Worm (Caenorhabditis elegans): ENCODE results near the gene ttm-1.
A peak's percentile ranks its signal among the peaks of the same experiment; 100 is the strongest.

The ttm-1 gene

ce11 chrIII:12966895-12967294 is at the start of gene ttm-1:
ttm-1 (minus strand) TSS chrIII:12966995.
- no peak for TF ChIP-seq mml-1 (tag; optimal IDR thresholded peaks at IDR 0.05)
- TF ChIP-seq ceh-82 (tag; optimal IDR thresholded peaks at IDR 0.05) = no peak
- no peak for TF ChIP-seq nhr-67 (tag; optimal IDR thresholded peaks at IDR 0.05)
- TF ChIP-seq lin-15B (tag; optimal IDR thresholded peaks at IDR 0.05) = no peak
- no peak for TF ChIP-seq unc-62 (GFP tag; optimal IDR thresholded peaks at IDR 0.05)
- TF ChIP-seq nhr-76 (tag; optimal IDR thresholded peaks at IDR 0.05) = no peak
- no peak for TF ChIP-seq ceh-16 (tag; optimal IDR thresholded peaks at IDR 0.05)
- TF ChIP-seq nhr-43 (tag; optimal IDR thresholded peaks at IDR 0.05; ENCODE audit: poor library complexity, severe bottlenecking) = no peak
- no peak for TF ChIP-seq eor-1 (tag; optimal IDR thresholded peaks at IDR 0.05)
- TF ChIP-seq unc-39 (tag; optimal IDR thresholded peaks at IDR 0.05) = no peak
- TF ChIP-seq jun-1 (tag; optimal IDR thresholded peaks at IDR 0.05) = no peak
- no peak for TF ChIP-seq elt-1 (tag; optimal IDR thresholded peaks at IDR 0.05)
- TF ChIP-seq fos-1 (tag; optimal IDR thresholded peaks at IDR 0.05) = no peak
- TF ChIP-seq nhr-23 (tag; optimal IDR thresholded peaks at IDR 0.05) = no peak
- TF ChIP-seq snpc-4 (tag; optimal IDR thresholded peaks at IDR 0.05) = no peak
- no peak for TF ChIP-seq R02D3.7 (tag; optimal IDR thresholded peaks at IDR 0.05)
- no peak for TF ChIP-seq nfya-1 (tag; optimal IDR thresholded peaks at IDR 0.05; ENCODE audit: insufficient read depth)
- no peak for TF ChIP-seq zag-1 (tag; optimal IDR thresholded peaks at IDR 0.05)
- no peak for TF ChIP-seq egl-27 (tag; optimal IDR thresholded peaks at IDR 0.05)

DNA sequence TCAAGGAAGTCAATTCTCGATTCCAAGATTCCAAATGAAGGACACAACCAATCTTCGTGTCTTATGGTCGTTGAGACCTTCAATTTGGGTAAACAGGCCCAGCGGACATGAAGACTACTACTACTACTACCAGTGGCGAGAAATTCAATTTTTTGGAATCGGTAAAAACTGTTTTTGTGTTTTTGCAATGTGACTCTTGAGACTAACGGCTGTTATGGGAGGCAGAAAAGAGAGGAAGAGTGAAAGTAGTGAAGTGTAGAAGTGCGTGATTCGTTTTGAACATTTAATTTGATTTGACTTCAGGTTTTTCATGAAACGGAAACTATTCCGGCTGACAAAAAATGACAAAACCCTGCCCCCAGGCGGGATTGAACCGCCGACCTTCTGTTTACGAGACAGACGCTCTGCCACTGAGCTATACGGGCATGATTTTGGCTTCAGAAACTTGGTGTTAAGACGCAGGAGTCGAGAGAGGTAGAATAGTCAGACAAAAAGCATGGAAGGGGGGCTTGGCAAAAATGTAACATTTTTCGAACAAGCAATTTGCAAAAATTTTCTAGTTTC is 49.0 kb upstream of the ttm-1 start:
- TF ChIP-seq fos-1 (tag; optimal IDR thresholded peaks at IDR 0.05) = no peak
- no peak for TF ChIP-seq R02D3.7 (tag; optimal IDR thresholded peaks at IDR 0.05)
- TF ChIP-seq zag-1 (tag; optimal IDR thresholded peaks at IDR 0.05) = no peak
- no peak for TF ChIP-seq nhr-76 (tag; optimal IDR thresholded peaks at IDR 0.05)
- TF ChIP-seq nhr-25 (tag; optimal IDR thresholded peaks at IDR 0.05) = peak; percentile 43
- peak; percentile 15 for TF ChIP-seq nhr-43 (tag; optimal IDR thresholded peaks at IDR 0.05; ENCODE audit: poor library complexity, severe bottlenecking)
- no peak for TF ChIP-seq ceh-9 (tag; optimal IDR thresholded peaks at IDR 0.05)
- no peak for TF ChIP-seq nhr-67 (tag; optimal IDR thresholded peaks at IDR 0.05)
- TF ChIP-seq egl-27 (tag; optimal IDR thresholded peaks at IDR 0.05) = no peak
- no peak for TF ChIP-seq pha-4 (tag; optimal IDR thresholded peaks at IDR 0.05)
- no peak for TF ChIP-seq mml-1 (tag; optimal IDR thresholded peaks at IDR 0.05)
- TF ChIP-seq jun-1 (tag; optimal IDR thresholded peaks at IDR 0.05) = peak; percentile 45
- TF ChIP-seq lsy-12 (tag; optimal IDR thresholded peaks at IDR 0.05) = peak; percentile 53
- no peak for TF ChIP-seq daf-12 (tag; optimal IDR thresholded peaks at IDR 0.05)
- TF ChIP-seq unc-62 (GFP tag; optimal IDR thresholded peaks at IDR 0.05) = no peak
- TF ChIP-seq aly-2 (tag; optimal IDR thresholded peaks at IDR 0.05) = no peak
- no peak for TF ChIP-seq tbx-2 (tag; optimal IDR thresholded peaks at IDR 0.05)
- TF ChIP-seq ceh-28 (tag; optimal IDR thresholded peaks at IDR 0.05) = no peak
- peak; percentile 66 for TF ChIP-seq nfya-1 (tag; optimal IDR thresholded peaks at IDR 0.05; ENCODE audit: insufficient read depth)
- TF ChIP-seq mdl-1 (tag; optimal IDR thresholded peaks at IDR 0.05) = no peak
- TF ChIP-seq egl-5 (tag; optimal IDR thresholded peaks at IDR 0.05) = no peak
- TF ChIP-seq ZK546.5 (tag; optimal IDR thresholded peaks at IDR 0.05) = no peak
- TF ChIP-seq elt-2 (tag; optimal IDR thresholded peaks at IDR 0.05) = peak; percentile 31
- TF ChIP-seq nhr-237 (tag; optimal IDR thresholded peaks at IDR 0.05) = no peak
- no peak for TF ChIP-seq sea-2 (GFP tag; optimal IDR thresholded peaks at IDR 0.05)
- no peak for TF ChIP-seq ceh-82 (tag; optimal IDR thresholded peaks at IDR 0.05)
- TF ChIP-seq skn-1 (tag; optimal IDR thresholded peaks at IDR 0.05) = peak; percentile 51
- peak; percentile 73 for TF ChIP-seq hmg-11 (tag; optimal IDR thresholded peaks at IDR 0.05)
- no peak for TF ChIP-seq elt-1 (tag; optimal IDR thresholded peaks at IDR 0.05)
- TF ChIP-seq ama-1 (optimal IDR thresholded peaks at IDR 0.05) = no peak
- no peak for TF ChIP-seq elt-3 (tag; optimal IDR thresholded peaks at IDR 0.05)
- no peak for TF ChIP-seq nhr-77 (tag; optimal IDR thresholded peaks at IDR 0.05)
- no peak for TF ChIP-seq snpc-4 (tag; optimal IDR thresholded peaks at IDR 0.05)
- peak; percentile 7 for TF ChIP-seq lin-15B (tag; optimal IDR thresholded peaks at IDR 0.05)
- no peak for TF ChIP-seq unc-39 (tag; optimal IDR thresholded peaks at IDR 0.05)
- no peak for TF ChIP-seq ztf-11 (tag; optimal IDR thresholded peaks at IDR 0.05)
- no peak for TF ChIP-seq eor-1 (tag; optimal IDR thresholded peaks at IDR 0.05)
- TF ChIP-seq lin-39 (tag; optimal IDR thresholded peaks at IDR 0.05) = peak; percentile 56
- peak; percentile 34 for TF ChIP-seq nhr-23 (tag; optimal IDR thresholded peaks at IDR 0.05)
- TF ChIP-seq pqm-1 (tag; optimal IDR thresholded peaks at IDR 0.05) = peak; percentile 3
- TF ChIP-seq nhr-28 (tag; optimal IDR thresholded peaks at IDR 0.05) = no peak
- TF ChIP-seq ceh-16 (tag; optimal IDR thresholded peaks at IDR 0.05) = no peak
- TF ChIP-seq nhr-12 (tag; optimal IDR thresholded peaks at IDR 0.05) = no peak
- TF ChIP-seq ztf-4 (tag; optimal IDR thresholded peaks at IDR 0.05) = no peak
- TF ChIP-seq fkh-2 (tag; optimal IDR thresholded peaks at IDR 0.05) = no peak
- no peak for TF ChIP-seq fkh-10 (GFP tag; optimal IDR thresholded peaks at IDR 0.05)
- no peak for TF ChIP-seq nhr-11 (tag; optimal IDR thresholded peaks at IDR 0.05)

All from whole organism, L3 larva.